Fruit fly (Drosophila melanogaster): ENCODE results near the gene CG4362.

CG4362 gene

DNA sequence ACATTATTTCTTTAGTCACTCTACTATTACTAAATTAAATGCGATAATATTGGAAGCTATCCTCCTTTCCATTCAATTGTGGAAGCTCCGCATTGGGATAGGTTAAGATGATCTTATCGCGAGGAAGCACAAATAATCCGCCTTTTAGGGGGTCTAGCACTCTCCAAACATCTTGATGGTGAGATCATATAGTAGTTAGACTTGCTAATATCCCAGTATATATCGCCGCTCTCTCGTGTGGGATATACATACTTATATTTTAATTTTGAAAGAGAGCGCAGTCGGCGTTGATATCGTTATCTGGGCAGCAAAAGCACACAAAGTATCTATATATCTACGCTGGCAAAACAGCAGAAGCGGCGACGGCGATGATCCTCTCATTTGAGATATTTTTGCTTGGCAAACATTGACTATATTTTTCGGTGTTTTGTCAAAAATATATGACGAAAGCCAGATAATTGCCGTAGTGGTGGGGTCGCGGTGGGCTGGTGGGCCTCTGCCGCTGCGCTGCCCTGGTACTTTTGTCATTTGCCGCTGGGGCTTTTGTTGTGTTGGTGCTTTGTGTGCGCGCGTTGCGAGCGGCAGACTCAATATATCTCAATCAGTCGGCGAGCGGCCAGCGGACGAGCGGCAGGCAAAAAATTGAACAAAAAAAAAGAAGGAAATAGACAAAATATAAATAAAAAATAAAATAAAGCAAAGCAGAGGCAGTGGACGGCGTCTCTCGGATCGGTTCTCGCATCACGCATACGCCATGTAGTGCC lies 10.2 kb upstream of the CG4362 start (continued):
- TF ChIP-seq CG12391 (tag; optimal IDR thresholded peaks at IDR 0.05), result no peak
- TF ChIP-seq Xbp1 (GFP tag; optimal IDR thresholded peaks at IDR 0.05), result no peak
- no peak for TF ChIP-seq croc (GFP tag; conservative IDR thresholded peaks at IDR 0.05)
- TF ChIP-seq schlank (tag; optimal IDR thresholded peaks at IDR 0.05), result no peak
- TF ChIP-seq CG7271 (tag; optimal IDR thresholded peaks at IDR 0.05), result no peak
- no peak for TF ChIP-seq Lhr (GFP tag; optimal IDR thresholded peaks at IDR 0.05)
- no peak for TF ChIP-seq cad (GFP tag; optimal IDR thresholded peaks at IDR 0.05)
- no peak for TF ChIP-seq D19A (tag; optimal IDR thresholded peaks at IDR 0.05)
- TF ChIP-seq Nf-YC (tag; optimal IDR thresholded peaks at IDR 0.05), result no peak
- no peak for TF ChIP-seq yki (optimal IDR thresholded peaks at IDR 0.05)
- TF ChIP-seq nerfin-2 (GFP tag; IDR thresholded peaks at IDR 0.05; ENCODE audit: partially characterized antibody), result no peak
- no peak for TF ChIP-seq Neu2 (GFP tag; optimal IDR thresholded peaks at IDR 0.05; ENCODE audit: borderline replicate concordance)
- no peak for TF ChIP-seq prd (optimal IDR thresholded peaks at IDR 0.05)
- TF ChIP-seq prd (GFP tag; IDR thresholded peaks at IDR 0.05), result no peak
- no peak for TF ChIP-seq her (GFP tag; optimal IDR thresholded peaks at IDR 0.05)
- peak; percentile 61; the same call in 1 of the 2 replicates for TF ChIP-seq crol (GFP tag; IDR thresholded peaks at IDR 0.05)
- TF ChIP-seq CG15601 (tag; optimal IDR thresholded peaks at IDR 0.05), result no peak
- TF ChIP-seq CG6791 (GFP tag; IDR thresholded peaks at IDR 0.05; ENCODE audit: partially characterized antibody), result no peak
- no peak for TF ChIP-seq wek (GFP tag; optimal IDR thresholded peaks at IDR 0.05)
- TF ChIP-seq Med (GFP tag), result peak; percentile 67
- no peak for TF ChIP-seq CG15011 (GFP tag; optimal IDR thresholded peaks at IDR 0.05)
- TF ChIP-seq Sox102F (GFP tag; optimal IDR thresholded peaks at IDR 0.05), result no peak
- peak; percentile 82 for TF ChIP-seq sug (tag; optimal IDR thresholded peaks at IDR 0.05)
- TF ChIP-seq gsb (GFP tag; IDR thresholded peaks at IDR 0.05), result no peak
- peak; percentile 13 for TF ChIP-seq CG15514 (GFP tag; optimal IDR thresholded peaks at IDR 0.05)
- TF ChIP-seq lov (optimal IDR thresholded peaks at IDR 0.05), result no peak
- 0 out of 3 replicates have a peak, but pooled peaks have one; percentile 23 for TF ChIP-seq lov (GFP tag; IDR thresholded peaks at IDR 0.05)
- TF ChIP-seq lab (GFP tag; optimal IDR thresholded peaks at IDR 0.05), result peak; percentile 66
- no peak for TF ChIP-seq CG9727 (GFP tag; optimal IDR thresholded peaks at IDR 0.05)
- TF ChIP-seq Gsc (GFP tag; IDR thresholded peaks at IDR 0.05), result no peak
- no peak for TF ChIP-seq sc (optimal IDR thresholded peaks at IDR 0.05)
- no peak for TF ChIP-seq sc (GFP tag; optimal IDR thresholded peaks at IDR 0.05)
- no peak for TF ChIP-seq CG15479 (GFP tag; optimal IDR thresholded peaks at IDR 0.05)
- TF ChIP-seq CrebB (tag; optimal IDR thresholded peaks at IDR 0.05), result peak; percentile 32
- TF ChIP-seq CG7786 (GFP tag; optimal IDR thresholded peaks at IDR 0.05), result no peak
- TF ChIP-seq CG10147 (GFP tag; optimal IDR thresholded peaks at IDR 0.05), result peak; percentile 0
- TF ChIP-seq CG9876 (GFP tag; optimal IDR thresholded peaks at IDR 0.05), result no peak
- TF ChIP-seq CG32532 (GFP tag; IDR thresholded peaks at IDR 0.05), result no peak
- TF ChIP-seq Gug (GFP tag; IDR thresholded peaks at IDR 0.05), result no peak
- TF ChIP-seq CG13296 (GFP tag; optimal IDR thresholded peaks at IDR 0.05), result peak; percentile 63
- no peak for TF ChIP-seq Six4 (GFP tag; optimal IDR thresholded peaks at IDR 0.05)
- no peak for TF ChIP-seq trh (GFP tag; optimal IDR thresholded peaks at IDR 0.05)
- no peak for TF ChIP-seq CG9437 (GFP tag; optimal IDR thresholded peaks at IDR 0.05)
- TF ChIP-seq dan (GFP tag; IDR thresholded peaks at IDR 0.05), result no peak
- TF ChIP-seq bowl (GFP tag; IDR thresholded peaks at IDR 0.05), result no peak
- no peak for TF ChIP-seq CG9609 (GFP tag; optimal IDR thresholded peaks at IDR 0.05)
- no peak for TF ChIP-seq Chrac-16 (GFP tag; optimal IDR thresholded peaks at IDR 0.05)
- no peak for TF ChIP-seq CG6272 (GFP tag; IDR thresholded peaks at IDR 0.05)
- no peak for TF ChIP-seq CG33213 (GFP tag; optimal IDR thresholded peaks at IDR 0.05)
- TF ChIP-seq CG34422 (GFP tag; IDR thresholded peaks at IDR 0.05), result no peak
- TF ChIP-seq NK7.1 (GFP tag; optimal IDR thresholded peaks at IDR 0.05), result no peak
